Fruit fly (Drosophila melanogaster) whole organism, embryonic: Measurements from ENCODE around the gene CG18596.

Source experiments
- Awh ChIP-seq: fragments of 200-800 bp; sonication (Bioruptor generic); IDR thresholded peaks from 2 replicates; pipeline ENCODE4, ENCODE4 v1.3.6; 2022; ENCODE audit warnings: missing biosample characterization, missing genetic modification characterization
- Bgb ChIP-seq: fragments of 200-800 bp; sonication (Bioruptor generic); IDR thresholded peaks from 2 replicates; pipeline ENCODE4 v1.3.6; 2022; ENCODE audit warnings: missing biosample characterization, missing genetic modification characterization; ENCODE audit not compliant: partially characterized antibody
- CG10274 ChIP-seq: fragments of 200-800 bp; sonication (Bioruptor generic); optimal IDR thresholded peaks from 3 replicates; lab custom pipeline; 2017; ENCODE audit warnings: missing biosample characterization, mild to moderate bottlenecking, missing genetic modification characterization
- CG10366 ChIP-seq: fragments of 200-800 bp; sonication (Bioruptor generic); IDR thresholded peaks from 2 replicates; pipeline ENCODE4 v1.3.6; 2022; ENCODE audit warnings: missing biosample characterization, missing genetic modification characterization
- CG11695 ChIP-seq: fragments of 200-800 bp; sonication (Bioruptor generic); IDR thresholded peaks from 3 replicates; pipeline ENCODE4 v1.3.6; 2022; ENCODE audit warnings: missing biosample characterization, missing genetic modification characterization
- CG13775 ChIP-seq: fragments of 200-800 bp; sonication (Bioruptor generic); optimal IDR thresholded peaks from 3 replicates; lab custom pipeline; 2017; ENCODE audit warnings: missing biosample characterization, mild to moderate bottlenecking, missing genetic modification characterization
- CG1529 ChIP-seq: fragments of 200-800 bp; sonication (Bioruptor generic); optimal IDR thresholded peaks from 3 replicates; lab custom pipeline; 2018; ENCODE audit warnings: missing biosample characterization, missing genetic modification characterization
- CG15479 ChIP-seq: fragments of 200-800 bp; sonication (Bioruptor generic); optimal IDR thresholded peaks from 3 replicates; lab custom pipeline; 2019; ENCODE audit warnings: missing biosample characterization, mild to moderate bottlenecking, missing genetic modification characterization, moderate library complexity
- CG1602 ChIP-seq: fragments of 200-800 bp; sonication (Bioruptor generic); optimal IDR thresholded peaks from 3 replicates; lab custom pipeline; 2016; ENCODE audit warnings: missing biosample characterization, missing genetic modification characterization
- CG16815 ChIP-seq: fragments of 200-800 bp; sonication (Bioruptor generic); optimal IDR thresholded peaks from 3 replicates; lab custom pipeline; 2017; ENCODE audit warnings: missing biosample characterization, mild to moderate bottlenecking, missing genetic modification characterization
- CG17912 ChIP-seq: fragments of 200-800 bp; sonication (Bioruptor generic); optimal IDR thresholded peaks from 2 replicates; lab custom pipeline; 2018; ENCODE audit warnings: missing biosample characterization, mild to moderate bottlenecking, missing genetic modification characterization
- CG3407 ChIP-seq: fragments of 200-800 bp; sonication (Bioruptor generic); optimal IDR thresholded peaks from 2 replicates; lab custom pipeline; 2018; ENCODE audit warnings: missing biosample characterization, mild to moderate bottlenecking, missing genetic modification characterization
- CG34224 ChIP-seq: fragments of 200-800 bp; sonication (Bioruptor generic); IDR thresholded peaks from 3 replicates; pipeline ENCODE4 v1.3.6; 2022; ENCODE audit warnings: missing biosample characterization, missing genetic modification characterization; ENCODE audit not compliant: partially characterized antibody
- CG4328 ChIP-seq: fragments of 200-800 bp; sonication (Bioruptor generic); optimal IDR thresholded peaks from 3 replicates; lab custom pipeline; 2017; ENCODE audit warnings: missing biosample characterization, missing genetic modification reagents, missing genetic modification characterization
- CG4424 ChIP-seq: fragments of 200-800 bp; sonication (Bioruptor generic); optimal IDR thresholded peaks from 3 replicates; lab custom pipeline; 2016; ENCODE audit warnings: missing biosample characterization, missing genetic modification characterization
- CG4707 ChIP-seq: fragments of 200-800 bp; sonication (Bioruptor generic); optimal IDR thresholded peaks from 2 replicates; lab custom pipeline; 2018; ENCODE audit warnings: missing biosample characterization, mild to moderate bottlenecking, missing genetic modification characterization, moderate library complexity
- CG6791 ChIP-seq: fragments of 200-800 bp; sonication (Bioruptor generic); IDR thresholded peaks from 3 replicates; pipeline ENCODE4 v1.3.6; 2022; ENCODE audit warnings: missing biosample characterization, missing genetic modification characterization; ENCODE audit not compliant: partially characterized antibody
- CG8290 ChIP-seq, 3 experiments: fragments of 200-800 bp; sonication (Bioruptor generic); optimal IDR thresholded peaks; 2 replicates each; lab custom pipeline; 2016 to 2019; ENCODE audit warnings: missing biosample characterization in 3 of 3, missing genetic modification characterization in 3 of 3, mild to moderate bottlenecking in 2 of 3, moderate library complexity in 1 of 3
- CG8765 ChIP-seq: fragments of 200-800 bp; sonication (Bioruptor generic); IDR thresholded peaks from 2 replicates; pipeline ENCODE4 v1.3.6; 2022; ENCODE audit warnings: missing biosample characterization, missing genetic modification characterization
- CG8924 ChIP-seq: fragments of 200-800 bp; optimal IDR thresholded peaks from 3 replicates; lab custom pipeline; 2019; ENCODE audit warnings: missing biosample characterization, mild to moderate bottlenecking, missing genetic modification characterization, moderate library complexity
- CG9215 ChIP-seq: fragments of 200-800 bp; sonication (Bioruptor generic); IDR thresholded peaks from 2 replicates; pipeline ENCODE4 v1.3.6; 2022; ENCODE audit warnings: missing biosample characterization, missing genetic modification characterization
- CG9609 ChIP-seq: fragments of 200-800 bp; sonication (Bioruptor generic); optimal IDR thresholded peaks from 3 replicates; lab custom pipeline; 2016; ENCODE audit warnings: missing biosample characterization, missing genetic modification characterization
- CG9727 ChIP-seq: fragments of 200-800 bp; sonication (Bioruptor generic); optimal IDR thresholded peaks from 3 replicates; lab custom pipeline; 2017; ENCODE audit warnings: missing biosample characterization, mild to moderate bottlenecking, missing genetic modification characterization
- Camta ChIP-seq: fragments of 200-800 bp; sonication (Bioruptor generic); optimal IDR thresholded peaks from 2 replicates; lab custom pipeline; 2016; ENCODE audit warnings: missing biosample characterization, missing genetic modification characterization
- Dad ChIP-seq: fragments of 200-800 bp; sonication (Bioruptor generic); optimal IDR thresholded peaks from 3 replicates; lab custom pipeline; 2016; ENCODE audit warnings: missing biosample characterization, missing genetic modification characterization
- Dip3 ChIP-seq: fragments of 200-800 bp; sonication (Bioruptor generic); optimal IDR thresholded peaks from 3 replicates; lab custom pipeline; 2016; ENCODE audit warnings: missing biosample characterization, missing genetic modification characterization
- E2f2 ChIP-seq: fragments of 200-800 bp; sonication (Bioruptor generic); IDR thresholded peaks from 2 replicates; pipeline ENCODE4 v1.3.6; 2022; ENCODE audit warnings: missing biosample characterization, missing genetic modification characterization
- HLH3B ChIP-seq: fragments of 200-800 bp; sonication (Bioruptor generic); IDR thresholded peaks from 2 replicates; pipeline ENCODE4 v1.3.6; 2022; ENCODE audit warnings: missing biosample characterization, missing genetic modification characterization
- HLH54F ChIP-seq: fragments of 200-800 bp; sonication (Bioruptor generic); optimal IDR thresholded peaks from 3 replicates; lab custom pipeline; 2016; ENCODE audit warnings: missing biosample characterization, missing genetic modification characterization
- HmgZ ChIP-seq: fragments of 200-800 bp; sonication (Bioruptor generic); optimal IDR thresholded peaks from 2 replicates; lab custom pipeline; 2018; ENCODE audit warnings: missing biosample characterization, mild to moderate bottlenecking, missing genetic modification characterization
- MESR4 ChIP-seq: fragments of 200-800 bp; sonication (Bioruptor generic); optimal IDR thresholded peaks from 2 replicates; lab custom pipeline; 2018; ENCODE audit warnings: missing biosample characterization, mild to moderate bottlenecking, missing genetic modification characterization, moderate library complexity
- Mrtf ChIP-seq: fragments of 200-800 bp; sonication (Bioruptor generic); IDR thresholded peaks from 3 replicates; pipeline ENCODE4 v1.3.6; 2022; ENCODE audit warnings: missing biosample characterization, missing genetic modification characterization
- NC2β ChIP-seq: fragments of 200-800 bp; sonication (Bioruptor generic); optimal IDR thresholded peaks from 2 replicates; lab custom pipeline; 2016; ENCODE audit warnings: missing biosample characterization, missing genetic modification characterization
- Ssrp ChIP-seq: fragments of 200-800 bp; sonication (Bioruptor generic); optimal IDR thresholded peaks from 2 replicates; lab custom pipeline; 2018; ENCODE audit warnings: missing biosample characterization, mild to moderate bottlenecking, missing genetic modification characterization, moderate library complexity
- Vsx1 ChIP-seq: fragments of 200-800 bp; sonication (Bioruptor generic); optimal IDR thresholded peaks from 2 replicates; lab custom pipeline; 2017; ENCODE audit warnings: missing biosample characterization, mild to moderate bottlenecking, missing genetic modification characterization, missing genetic modification reagents
- ap ChIP-seq: fragments of 200-800 bp; sonication (Bioruptor generic); IDR thresholded peaks from 2 replicates; pipeline ENCODE4 v1.3.6; 2022; ENCODE audit warnings: missing biosample characterization, missing genetic modification characterization
- esg ChIP-seq: fragments of 200-800 bp; sonication (Bioruptor generic); conservative IDR thresholded peaks from 2 replicates; pipeline ENCODE4 v1.3.6; 2022; ENCODE audit warnings: missing biosample characterization, missing genetic modification characterization
- fd102C ChIP-seq: fragments of 200-800 bp; sonication (Bioruptor generic); optimal IDR thresholded peaks from 2 replicates; lab custom pipeline; 2018; ENCODE audit warnings: missing biosample characterization, mild to moderate bottlenecking, missing genetic modification characterization, moderate library complexity
- gem ChIP-seq: fragments of 200-800 bp; sonication (Bioruptor generic); optimal IDR thresholded peaks from 2 replicates; lab custom pipeline; 2019; ENCODE audit warnings: missing biosample characterization, mild to moderate bottlenecking, missing genetic modification characterization, moderate library complexity
- gfzf ChIP-seq: fragments of 200-800 bp; sonication (Bioruptor generic); optimal IDR thresholded peaks from 2 replicates; lab custom pipeline; 2016; ENCODE audit warnings: missing biosample characterization, mild to moderate bottlenecking, missing genetic modification characterization, moderate library complexity
- grau ChIP-seq: fragments of 200-800 bp; optimal IDR thresholded peaks from 3 replicates; lab custom pipeline; 2019; ENCODE audit warnings: missing biosample characterization, mild to moderate bottlenecking, missing genetic modification characterization, moderate library complexity
- klu ChIP-seq: fragments of 200-800 bp; sonication (Bioruptor generic); IDR thresholded peaks from 2 replicates; pipeline ENCODE4 v1.3.6; 2022; ENCODE audit warnings: missing biosample characterization, missing genetic modification characterization
- lab ChIP-seq: fragments of 200-800 bp; sonication (Bioruptor generic); optimal IDR thresholded peaks from 3 replicates; lab custom pipeline; 2017; ENCODE audit warnings: missing biosample characterization, missing genetic modification characterization, mild to moderate bottlenecking, moderate library complexity, missing genetic modification reagents
- phol ChIP-seq: fragments of 200-800 bp; sonication (Bioruptor generic); optimal IDR thresholded peaks from 3 replicates; lab custom pipeline; 2018; ENCODE audit warnings: missing biosample characterization, mild to moderate bottlenecking, missing genetic modification characterization, moderate library complexity
- sima ChIP-seq: fragments of 200-800 bp; sonication (Bioruptor generic); optimal IDR thresholded peaks from 2 replicates; lab custom pipeline; 2016; ENCODE audit warnings: missing biosample characterization, missing genetic modification characterization
- slbo ChIP-seq: fragments of 200-800 bp; sonication (Bioruptor generic); IDR thresholded peaks from 2 replicates; pipeline ENCODE4 v1.3.6; 2022; ENCODE audit warnings: missing biosample characterization, missing genetic modification characterization
- tx ChIP-seq: fragments of 200-800 bp; sonication (Bioruptor generic); optimal IDR thresholded peaks from 2 replicates; lab custom pipeline; 2016; ENCODE audit warnings: missing biosample characterization, missing genetic modification characterization
- usp ChIP-seq: fragments of >200 bp; optimal IDR thresholded peaks from 2 replicates; lab custom pipeline; 2017; ENCODE audit warnings: missing biosample characterization, missing genetic modification characterization
- zfh2 ChIP-seq: fragments of 200-800 bp; sonication (Bioruptor generic); optimal IDR thresholded peaks from 2 replicates; lab custom pipeline; 2016; ENCODE audit warnings: missing biosample characterization, missing genetic modification characterization

Gene CG18596

DNA sequence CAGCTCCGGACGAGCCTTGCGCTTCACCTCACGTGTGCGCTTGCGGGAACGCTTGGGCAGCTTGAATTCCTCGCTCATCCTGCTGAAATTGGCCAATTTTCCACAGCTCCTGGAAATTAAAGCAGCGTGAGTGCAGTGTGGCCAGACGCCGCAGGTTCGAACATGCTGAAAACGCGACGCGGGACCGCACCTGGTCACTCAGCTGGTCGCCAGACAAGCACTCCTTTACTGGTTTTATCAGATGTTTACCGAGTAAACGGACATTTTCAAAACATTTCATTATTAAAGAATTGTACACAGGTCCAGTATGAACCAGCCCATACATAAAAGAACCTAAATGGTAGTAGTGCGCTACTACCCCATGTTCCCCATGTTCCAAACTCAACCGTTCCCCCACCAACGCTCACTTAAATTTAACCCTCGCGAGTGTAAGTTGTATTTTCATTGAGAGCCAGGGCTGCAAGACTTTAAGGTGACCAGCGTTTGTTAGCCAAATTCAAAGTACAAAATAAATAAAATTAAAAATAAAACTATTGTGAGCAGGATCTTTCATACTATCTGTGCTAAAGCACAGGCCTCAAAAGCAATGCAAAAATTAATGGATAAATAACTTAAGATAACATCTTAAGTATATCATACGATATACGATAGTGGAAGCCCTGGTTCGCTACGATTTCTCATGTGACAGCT is 13.4 kb upstream of the CG18596 start, which contains the start of the genes JMJD6, CG7071 and Muted (continued):
- TF ChIP-seq zfh2 (GFP tag; lab: Kevin White, UChicago), result peak; percentile 95
- TF ChIP-seq Dip3 (GFP tag; lab: Kevin White, UChicago), result peak; percentile 91
- TF ChIP-seq Vsx1, result peak; percentile 79
- TF ChIP-seq lab (GFP tag; lab: Kevin White, UChicago), result peak; percentile 95
- TF ChIP-seq CG9727 (GFP tag; lab: Kevin White, UChicago), result peak; percentile 89
- peak; percentile 48 for TF ChIP-seq CG4707 (GFP tag; lab: Kevin White, UChicago)
- TF ChIP-seq ap (GFP tag; lab: Robert Waterston, UW), result peak; percentile 87
- TF ChIP-seq CG6791, result peak; percentile 67; the same call in 2 of the 3 replicates
- peak; percentile 91 for TF ChIP-seq tx
- TF ChIP-seq CG3407 (GFP tag; lab: Kevin White, UChicago), result peak; percentile 64
- peak; percentile 83 for TF ChIP-seq CG9609 (GFP tag; lab: Kevin White, UChicago)
- peak; percentile 95 for TF ChIP-seq gem (tag; lab: Kevin White, UChicago)
- TF ChIP-seq HmgZ (tag; lab: Kevin White, UChicago), result peak; percentile 93
- peak; percentile 76 for TF ChIP-seq CG1529 (GFP tag; lab: Kevin White, UChicago)
- TF ChIP-seq CG16815 (GFP tag; lab: Kevin White, UChicago), result peak; percentile 90
- peak; percentile 85 for TF ChIP-seq klu (GFP tag; lab: Robert Waterston, UW)
- peak; percentile 87 for TF ChIP-seq CG11695 (GFP tag; lab: Robert Waterston, UW)
- TF ChIP-seq phol (tag; lab: Kevin White, UChicago), result peak; percentile 93
- TF ChIP-seq Ssrp, result peak; percentile 88
- TF ChIP-seq CG34224 (GFP tag; lab: Robert Waterston, UW), result peak; percentile 90
- TF ChIP-seq CG10366 (GFP tag; lab: Robert Waterston, UW), result peak; percentile 91
- TF ChIP-seq Camta (GFP tag; lab: Kevin White, UChicago), result peak; percentile 88
- TF ChIP-seq fd102C (GFP tag; lab: Kevin White, UChicago), result peak; percentile 45
- peak; percentile 76 for TF ChIP-seq MESR4 (GFP tag; lab: Kevin White, UChicago)
- peak; percentile 93 for TF ChIP-seq CG4328 (GFP tag; lab: Kevin White, UChicago)
- TF ChIP-seq usp (GFP tag; lab: Kevin White, UChicago), result no peak
- TF ChIP-seq CG1602 (GFP tag; lab: Kevin White, UChicago), result peak; percentile 93
- no peak for TF ChIP-seq CG15479 (GFP tag; lab: Kevin White, UChicago)
- TF ChIP-seq CG8924, result peak; percentile 82
- TF ChIP-seq sima (GFP tag; lab: Kevin White, UChicago), result peak; percentile 31
- TF ChIP-seq Bgb (GFP tag; lab: Robert Waterston, UW), result peak; percentile 68
- peak; percentile 74 for TF ChIP-seq Dad (GFP tag; lab: Kevin White, UChicago)
- peak; percentile 35 for TF ChIP-seq CG8290 (GFP tag; optimal IDR thresholded peaks at IDR 0.05; lab: Kevin White, UChicago)
- TF ChIP-seq CG8290 (tag; optimal IDR thresholded peaks at IDR 0.05; lab: Kevin White, UChicago), result peak; percentile 37 to 76
- peak; percentile 92 for TF ChIP-seq HLH3B
- peak; percentile 90 for TF ChIP-seq gfzf (GFP tag; lab: Kevin White, UChicago)
- peak; percentile 94 for TF ChIP-seq CG13775
- TF ChIP-seq esg, result peak; percentile 85
- TF ChIP-seq Awh (GFP tag; lab: Robert Waterston, UW), result peak; percentile 85
- peak; percentile 82 for TF ChIP-seq Mrtf
- TF ChIP-seq CG10274 (GFP tag; lab: Kevin White, UChicago), result peak; percentile 55
- peak; percentile 94 for TF ChIP-seq CG4424 (GFP tag; lab: Kevin White, UChicago)
- peak; percentile 97 for TF ChIP-seq slbo (GFP tag; lab: Robert Waterston, UW)
- peak; percentile 84 for TF ChIP-seq NC2β (GFP tag; lab: Kevin White, UChicago)
- TF ChIP-seq HLH54F (GFP tag; lab: Kevin White, UChicago), result peak; percentile 95
- TF ChIP-seq CG9215 (GFP tag; lab: Robert Waterston, UW), result peak; percentile 92
- peak; percentile 79 for TF ChIP-seq E2f2 (GFP tag; lab: Robert Waterston, UW)
- peak; percentile 88 for TF ChIP-seq CG17912 (GFP tag; lab: Kevin White, UChicago)
- TF ChIP-seq CG8765, result peak; percentile 90
- TF ChIP-seq grau, result peak; percentile 83
